Worm (Caenorhabditis elegans): ENCODE data around the gene C46F4.3.

C46F4.3 gene

DNA sequence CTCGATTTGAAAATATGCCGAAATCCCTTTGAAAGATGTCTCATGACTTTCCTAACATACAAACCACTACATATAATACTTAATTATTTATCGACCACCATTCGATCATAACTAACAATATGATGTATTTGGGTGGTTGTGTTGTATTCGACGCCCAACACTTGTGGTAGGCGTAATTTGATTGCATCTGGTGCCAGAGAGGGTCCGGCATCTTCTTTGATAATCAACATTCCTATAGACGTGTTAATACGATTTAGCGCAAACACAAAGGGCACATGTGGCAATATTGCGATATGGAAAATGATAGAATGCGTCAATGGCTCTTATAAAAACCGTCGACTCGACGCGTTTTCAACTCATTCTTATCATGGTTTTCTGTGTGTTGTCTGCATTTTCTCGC is 31.7 kb upstream of the C46F4.3 start:
- TF ChIP-seq zip-8 (tag; optimal IDR thresholded peaks at IDR 0.05) (no peak), ces-1 (GFP tag; optimal IDR thresholded peaks at IDR 0.05) (peak; percentile 74)

DNA sequence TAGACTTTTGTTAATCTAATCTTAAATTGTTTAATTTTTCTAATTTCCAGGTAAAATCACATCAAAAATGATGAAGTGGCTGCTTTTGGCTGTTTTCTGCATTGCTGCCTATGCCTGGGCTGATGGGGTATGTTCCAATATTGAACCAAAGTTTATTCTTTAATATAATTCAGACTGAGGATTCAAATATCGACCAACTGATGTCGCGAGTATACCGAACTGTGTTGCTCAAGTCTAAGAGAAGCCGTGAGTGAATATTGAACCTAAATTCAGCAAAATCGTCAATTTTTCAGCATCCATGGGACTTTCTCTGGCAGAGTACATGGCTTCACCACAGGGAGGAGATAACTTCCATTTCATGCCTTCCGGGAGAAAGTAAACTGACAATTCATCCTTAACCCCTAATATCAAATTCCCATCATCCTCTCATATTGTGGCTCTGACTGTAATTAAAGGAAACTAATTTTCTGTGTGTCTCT is 30.9 kb upstream of the C46F4.3 start, which contains the start of gene nlp-49:
nlp-49 (plus strand) TSS at position 51 of the 479 bp plus-strand sequence.
- TF ChIP-seq elt-3 (tag; optimal IDR thresholded peaks at IDR 0.05) (no peak), ham-2 (GFP tag; optimal IDR thresholded peaks at IDR 0.05) (no peak), ceh-83 (GFP tag; optimal IDR thresholded peaks at IDR 0.05) (no peak)

DNA sequence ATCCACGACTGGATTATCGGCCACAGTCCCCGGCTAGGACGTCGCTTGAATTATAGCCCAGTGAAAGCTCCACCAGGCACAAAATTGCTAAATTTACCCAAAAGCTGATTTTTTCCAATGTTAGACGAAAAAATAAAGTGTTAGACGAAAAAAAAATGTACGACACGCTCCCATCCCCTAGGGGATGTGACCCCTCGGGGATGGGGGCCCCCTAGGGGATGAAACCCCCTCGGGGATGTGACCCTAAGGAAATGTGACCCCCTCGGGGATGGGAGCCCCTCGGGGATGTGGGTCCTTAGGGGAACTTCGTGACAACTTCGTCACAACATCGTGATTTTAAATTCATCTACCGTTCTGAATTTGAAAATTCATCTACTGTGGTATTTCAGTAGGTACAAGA is 29.8 kb upstream of the C46F4.3 start:
- TF ChIP-seq ceh-43 (GFP tag; optimal IDR thresholded peaks at IDR 0.05) (no peak), lsy-2 (tag; optimal IDR thresholded peaks at IDR 0.05) (no peak), nhr-12 (tag; optimal IDR thresholded peaks at IDR 0.05) (no peak), bed-3 (GFP tag; optimal IDR thresholded peaks at IDR 0.05) (no peak), tbx-8 (GFP tag; optimal IDR thresholded peaks at IDR 0.05) (no peak), flh-1 (GFP tag; optimal IDR thresholded peaks at IDR 0.05) (no peak), drap-1 (GFP tag; optimal IDR thresholded peaks at IDR 0.05) (no peak), pha-4 (tag; optimal IDR thresholded peaks at IDR 0.05) (no peak), nhr-2 (tag; optimal IDR thresholded peaks at IDR 0.05) (no peak), cnd-1 (tag; optimal IDR thresholded peaks at IDR 0.05) (no peak), blmp-1 (tag; optimal IDR thresholded peaks at IDR 0.05) (no peak), mab-5 (tag; optimal IDR thresholded peaks at IDR 0.05) (no peak), elt-3 (tag; optimal IDR thresholded peaks at IDR 0.05) (no peak), ham-2 (GFP tag; optimal IDR thresholded peaks at IDR 0.05) (no peak), unc-62 (GFP tag; optimal IDR thresholded peaks at IDR 0.05) (no peak), nhr-28 (tag; optimal IDR thresholded peaks at IDR 0.05) (no peak)

DNA sequence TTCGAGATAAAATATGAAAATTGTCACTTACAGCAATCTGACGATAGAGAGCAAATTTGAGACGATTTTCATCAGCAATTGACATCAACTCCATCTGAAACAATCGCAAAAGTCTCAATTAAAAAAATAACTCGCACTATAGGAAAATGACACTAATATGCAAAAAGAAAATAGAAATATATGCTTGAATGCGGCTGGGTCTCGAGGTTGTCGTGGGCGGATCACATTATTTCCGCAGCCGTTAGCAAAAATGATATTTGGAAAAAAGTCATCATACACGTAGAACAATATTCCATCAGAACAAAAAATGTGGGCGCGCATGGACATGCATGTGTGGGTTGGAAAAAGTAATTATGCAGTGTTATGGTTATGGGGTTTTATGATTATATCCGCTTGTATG is 18.3 kb upstream of the C46F4.3 start, which contains the start of gene Y23B4A.1:
Y23B4A.1 (minus strand) TSS at position 101 of the 400 bp plus-strand sequence.
- TF ChIP-seq nhr-237 (tag; optimal IDR thresholded peaks at IDR 0.05) (no peak), nhr-76 (tag; optimal IDR thresholded peaks at IDR 0.05) (no peak), lin-32 (GFP tag; optimal IDR thresholded peaks at IDR 0.05) (no peak), lsy-2 (tag; optimal IDR thresholded peaks at IDR 0.05) (no peak), ceh-43 (GFP tag; optimal IDR thresholded peaks at IDR 0.05) (no peak), sptf-1 (tag; optimal IDR thresholded peaks at IDR 0.05) (no peak), hlh-1 (tag; optimal IDR thresholded peaks at IDR 0.05) (no peak), elt-3 (tag; optimal IDR thresholded peaks at IDR 0.05) (no peak), ztf-11 (tag; optimal IDR thresholded peaks at IDR 0.05) (no peak), unc-120 (tag; optimal IDR thresholded peaks at IDR 0.05; ENCODE audit: poor library complexity, severe bottlenecking) (no peak), zip-8 (tag; optimal IDR thresholded peaks at IDR 0.05) (no peak), snpc-4 (tag; optimal IDR thresholded peaks at IDR 0.05) (no peak), ceh-39 (tag; optimal IDR thresholded peaks at IDR 0.05) (no peak), ces-1 (GFP tag; optimal IDR thresholded peaks at IDR 0.05) (no peak), mep-1 (tag; optimal IDR thresholded peaks at IDR 0.05) (no peak), lin-13 (tag; optimal IDR thresholded peaks at IDR 0.05) (no peak), bed-3 (GFP tag; optimal IDR thresholded peaks at IDR 0.05) (no peak), pha-4 (tag; optimal IDR thresholded peaks at IDR 0.05) (no peak), M03D4.4 (tag; optimal IDR thresholded peaks at IDR 0.05) (no peak), tbx-8 (GFP tag; optimal IDR thresholded peaks at IDR 0.05) (no peak)

DNA sequence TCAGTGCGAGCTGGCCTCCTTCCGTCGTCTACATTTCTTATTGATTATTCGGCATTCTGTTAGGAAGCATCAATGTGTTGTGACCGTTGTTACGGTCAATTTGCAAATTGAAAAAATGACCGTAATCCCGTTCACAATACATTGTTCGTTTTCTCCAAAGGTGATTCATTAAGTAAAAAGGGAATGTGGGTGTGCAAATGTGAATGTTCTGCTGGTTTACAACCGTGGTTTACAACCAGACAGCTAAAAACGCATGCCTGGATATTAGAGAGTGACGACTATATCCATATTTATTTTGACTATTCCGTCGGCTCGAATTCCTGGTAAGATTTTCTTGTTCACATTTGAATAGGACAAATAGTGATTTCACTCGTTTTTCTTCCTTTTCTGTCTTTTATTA is 16.5 kb upstream of the C46F4.3 start, which contains the start of gene capa-1:
capa-1 (plus strand) TSS at position 301 of the 400 bp plus-strand sequence.
- TF ChIP-seq unc-62 (GFP tag; optimal IDR thresholded peaks at IDR 0.05) (no peak), lin-32 (GFP tag; optimal IDR thresholded peaks at IDR 0.05) (no peak), ceh-39 (tag; optimal IDR thresholded peaks at IDR 0.05) (no peak), nhr-76 (tag; optimal IDR thresholded peaks at IDR 0.05) (no peak), elt-3 (tag; optimal IDR thresholded peaks at IDR 0.05) (no peak), elt-1 (tag; optimal IDR thresholded peaks at IDR 0.05; ENCODE audit: borderline replicate concordance, insufficient read depth) (no peak), unc-39 (tag; optimal IDR thresholded peaks at IDR 0.05) (no peak), cnd-1 (tag; optimal IDR thresholded peaks at IDR 0.05) (no peak), nhr-237 (tag; optimal IDR thresholded peaks at IDR 0.05) (no peak), sptf-1 (tag; optimal IDR thresholded peaks at IDR 0.05) (no peak), ham-2 (GFP tag; optimal IDR thresholded peaks at IDR 0.05) (no peak), ces-1 (GFP tag; optimal IDR thresholded peaks at IDR 0.05) (no peak), hlh-1 (tag; optimal IDR thresholded peaks at IDR 0.05) (no peak), ceh-83 (GFP tag; optimal IDR thresholded peaks at IDR 0.05) (no peak), nhr-12 (tag; optimal IDR thresholded peaks at IDR 0.05) (no peak), pha-4 (tag; optimal IDR thresholded peaks at IDR 0.05) (no peak)

All from whole organism, mixed stage, embryonic.